Fruit fly (Drosophila melanogaster) whole organism, prepupa: ENCODE data around the gene PolrMT.

Experiments used
- CG6808 ChIP-seq: fragments of 200-800 bp; sonication (Bioruptor generic); optimal IDR thresholded peaks from 3 replicates; lab custom pipeline; 2017; ENCODE audit warnings: missing biosample characterization, missing genetic modification characterization, mild to moderate bottlenecking, moderate library complexity, missing genetic modification reagents
- fd85E ChIP-seq: fragments of 200-800 bp; sonication (Bioruptor generic); optimal IDR thresholded peaks from 3 replicates; lab custom pipeline; 2016; ENCODE audit warnings: missing biosample characterization, missing genetic modification characterization

dm6 chr2L:1144371-1145360, 36.5 kb upstream of the PolrMT start:
- no peak for TF ChIP-seq fd85E (GFP tag; lab: Kevin White, UChicago)
- TF ChIP-seq CG6808 (GFP tag; lab: Kevin White, UChicago): no peak
